Fruit fly (Drosophila melanogaster) Kc167 (cell line): ENCODE measurements around the gene vrs.

Experiments used
- Myc ChIP-seq: fragments of >200 bp; optimal IDR thresholded peaks from 2 replicates; lab custom pipeline; 2017; ENCODE audit warnings: missing external identifiers
- Sin3A ChIP-seq: fragments of >200 bp; optimal IDR thresholded peaks from 2 replicates; lab custom pipeline; 2018; ENCODE audit warnings: missing external identifiers
- h ChIP-seq: fragments of >200 bp; optimal IDR thresholded peaks from 3 replicates; lab custom pipeline; 2018; ENCODE audit warnings: missing external identifiers
- insv ChIP-seq: fragments of >200 bp; optimal IDR thresholded peaks from 3 replicates; lab custom pipeline; 2018; ENCODE audit warnings: missing external identifiers
- psq ChIP-seq: fragments of >200 bp; optimal IDR thresholded peaks from 2 replicates; lab custom pipeline; 2017; ENCODE audit warnings: missing external identifiers
- ttk ChIP-seq: sonication (Bioruptor generic); optimal IDR thresholded peaks from 2 replicates; lab custom pipeline; 2017; ENCODE audit warnings: missing external identifiers

DNA sequence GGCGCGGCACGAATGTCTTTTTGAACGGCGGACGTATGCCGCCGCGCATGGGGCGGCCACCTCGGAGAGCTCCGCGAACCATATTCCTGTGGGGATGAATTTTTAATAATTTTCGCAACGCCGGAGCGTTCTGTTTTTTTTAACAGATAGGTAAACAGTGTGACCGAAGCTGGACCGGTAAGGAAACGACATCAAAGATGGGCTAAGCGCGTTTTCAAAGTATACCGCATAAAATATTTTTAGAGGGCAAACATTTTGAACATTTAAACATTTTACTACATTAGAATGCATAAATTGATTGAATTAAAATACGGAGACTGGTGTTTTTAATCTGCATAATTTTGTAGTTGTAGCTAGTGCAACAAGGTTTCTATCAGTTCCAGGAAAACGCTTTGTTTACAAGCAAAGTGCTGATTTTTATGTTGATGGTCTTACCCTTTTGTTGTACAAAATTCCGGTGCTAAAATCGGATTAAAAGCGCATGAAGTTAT is 18.3 kb upstream of the vrs start, which contains the start of the genes CG5641 and CG5245:
- TF ChIP-seq Sin3A (no peak), psq (lab: Kevin White, UChicago) (no peak), h (no peak), Myc (lab: Kevin White, UChicago) (no peak), insv (lab: Kevin White, UChicago) (no peak), ttk (lab: Kevin White, UChicago) (no peak)
